Fruit fly (Drosophila melanogaster): ENCODE data around the gene GstD1.

dm6 chr3R:12383784-12384183 lies 14.7 kb upstream of the GstD1 start:
- TF ChIP-seq Hnf4 (GFP tag; optimal IDR thresholded peaks at IDR 0.05) (no peak), dmrt93B (GFP tag; optimal IDR thresholded peaks at IDR 0.05) (no peak)

Data from whole organism, wandering third instar larva.